Fruit fly (Drosophila melanogaster) whole organism: ENCODE data around the gene Tpi.
A peak's percentile ranks its signal among the peaks of the same experiment; 100 is the strongest.

Experiments used
- CG8478 ChIP-seq: fragments of >200 bp; optimal IDR thresholded peaks from 2 replicates; lab custom pipeline; 2018; ENCODE audit warnings: inconsistent platforms
- Dll ChIP-seq: fragments of >200 bp; optimal IDR thresholded peaks from 2 replicates; lab custom pipeline; 2017
- EcR ChIP-seq, 2 experiments: fragments of >200 bp; optimal IDR thresholded peaks; 2 replicates each; lab custom pipeline; 2017; ENCODE audit warnings: missing biosample characterization in 2 of 2, missing genetic modification characterization in 2 of 2, missing genetic modification reagents in 2 of 2
- pan ChIP-seq: fragments of >200 bp; optimal IDR thresholded peaks from 2 replicates; lab custom pipeline; 2017
- psq ChIP-seq: fragments of >200 bp; optimal IDR thresholded peaks from 2 replicates; lab custom pipeline; 2017
- usp ChIP-seq: fragments of >200 bp; optimal IDR thresholded peaks from 2 replicates; lab custom pipeline; 2017; ENCODE audit warnings: missing biosample characterization, missing genetic modification characterization, mixed read lengths

Tpi gene

DNA sequence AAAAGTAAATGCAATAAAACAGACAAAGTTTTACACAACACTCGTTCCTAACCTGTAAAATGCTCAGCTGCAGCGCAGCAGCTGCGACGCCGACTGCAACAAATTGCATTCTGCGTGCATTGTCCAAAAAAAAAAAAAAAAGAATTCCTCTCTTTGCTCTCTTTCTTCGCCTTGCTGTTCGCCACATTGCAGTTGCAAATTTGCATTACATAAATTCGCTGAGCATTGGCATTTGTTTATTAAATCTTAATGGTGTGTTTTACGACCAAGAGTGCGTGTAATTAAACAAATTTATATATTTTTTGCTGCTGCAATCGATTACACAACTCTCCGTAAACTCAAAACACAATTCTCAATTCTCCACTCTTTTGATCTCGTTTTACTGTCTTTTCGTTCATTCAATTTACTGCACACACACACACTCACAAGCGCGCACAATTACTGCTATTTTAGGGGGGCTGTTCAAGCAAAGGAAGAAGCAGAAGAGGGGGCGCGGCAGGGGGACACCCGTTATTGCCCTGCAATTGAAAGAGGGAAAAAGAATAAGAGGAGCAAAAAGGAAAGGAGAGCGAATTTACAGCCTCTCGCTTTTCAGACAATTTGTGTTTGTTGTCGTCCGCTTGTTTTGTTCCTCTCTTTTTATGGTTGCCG is 33.9 kb downstream of the Tpi start:
- TF ChIP-seq EcR (GFP tag; optimal IDR thresholded peaks at IDR 0.05; lab: Kevin White, UChicago) (no peak), Dll (lab: Kevin White, UChicago) (no peak), psq (lab: Kevin White, UChicago) (no peak), pan (lab: Kevin White, UChicago) (no peak), CG8478 (lab: Kevin White, UChicago) (no peak), usp (GFP tag; lab: Kevin White, UChicago) (no peak)

dm6 chr3R:30099341-30099871 is 35.0 kb downstream of the Tpi start:
- TF ChIP-seq pan (lab: Kevin White, UChicago) (no peak), Dll (lab: Kevin White, UChicago) (peak; percentile 98)

- TF ChIP-seq pan (lab: Kevin White, UChicago) = no peak
- no peak for TF ChIP-seq usp (GFP tag; lab: Kevin White, UChicago)
- TF ChIP-seq CG8478 (lab: Kevin White, UChicago) = no peak
- TF ChIP-seq Dll (lab: Kevin White, UChicago) = no peak
- no peak for TF ChIP-seq EcR (GFP tag; optimal IDR thresholded peaks at IDR 0.05; lab: Kevin White, UChicago)
- no peak for TF ChIP-seq psq (lab: Kevin White, UChicago)
These were observed 36.2 kb downstream of the Tpi start for dm6 chr3R:30098229-30098628.

DNA sequence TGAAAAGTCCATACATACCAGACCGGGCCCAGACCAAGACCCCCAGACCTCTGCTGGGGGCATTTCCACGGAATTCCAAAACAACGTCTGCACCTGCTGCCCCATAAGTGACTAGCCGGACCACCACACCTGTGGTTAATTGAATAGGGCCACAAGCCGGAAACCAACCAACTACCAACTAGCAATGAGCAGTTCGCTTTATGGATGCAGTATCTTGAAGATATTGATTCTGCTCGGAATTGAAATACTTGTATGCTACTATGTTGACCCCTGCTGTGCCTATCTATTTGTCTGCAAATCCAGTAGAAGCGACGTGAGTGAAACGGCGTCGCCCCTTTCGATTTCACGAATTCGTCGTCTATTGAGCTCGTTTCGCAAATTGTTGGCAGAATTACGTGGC is 38.5 kb downstream of the Tpi start:
- TF ChIP-seq Dll (lab: Kevin White, UChicago) = no peak
- TF ChIP-seq EcR (GFP tag; optimal IDR thresholded peaks at IDR 0.05; lab: Kevin White, UChicago) = peak in 1 of 2 experiments; percentile 36

- TF ChIP-seq EcR (GFP tag; optimal IDR thresholded peaks at IDR 0.05; lab: Kevin White, UChicago) (no peak), psq (lab: Kevin White, UChicago) (no peak), Dll (lab: Kevin White, UChicago) (no peak), pan (lab: Kevin White, UChicago) (no peak), CG8478 (lab: Kevin White, UChicago) (no peak), usp (GFP tag; lab: Kevin White, UChicago) (no peak)
These were observed 39.0 kb downstream of the Tpi start for dm6 chr3R:30095381-30095780.

DNA sequence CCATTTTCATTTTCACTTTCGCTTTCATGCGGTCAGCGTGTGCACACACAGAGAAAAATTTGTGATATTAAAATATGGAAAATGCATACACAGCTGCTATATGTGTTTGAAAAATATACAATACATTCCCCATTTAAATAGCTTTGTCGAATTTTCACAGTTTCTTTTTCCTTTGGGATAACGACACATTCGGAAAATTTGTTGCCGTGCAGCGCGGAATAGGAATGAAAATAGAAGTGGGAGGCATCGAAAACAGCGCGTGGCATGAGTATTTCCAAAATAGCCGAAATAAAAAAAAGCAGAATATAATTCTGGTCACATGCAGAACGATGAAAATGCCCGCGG is 41.7 kb downstream of the Tpi start:
- TF ChIP-seq CG8478 (lab: Kevin White, UChicago) = no peak

DNA sequence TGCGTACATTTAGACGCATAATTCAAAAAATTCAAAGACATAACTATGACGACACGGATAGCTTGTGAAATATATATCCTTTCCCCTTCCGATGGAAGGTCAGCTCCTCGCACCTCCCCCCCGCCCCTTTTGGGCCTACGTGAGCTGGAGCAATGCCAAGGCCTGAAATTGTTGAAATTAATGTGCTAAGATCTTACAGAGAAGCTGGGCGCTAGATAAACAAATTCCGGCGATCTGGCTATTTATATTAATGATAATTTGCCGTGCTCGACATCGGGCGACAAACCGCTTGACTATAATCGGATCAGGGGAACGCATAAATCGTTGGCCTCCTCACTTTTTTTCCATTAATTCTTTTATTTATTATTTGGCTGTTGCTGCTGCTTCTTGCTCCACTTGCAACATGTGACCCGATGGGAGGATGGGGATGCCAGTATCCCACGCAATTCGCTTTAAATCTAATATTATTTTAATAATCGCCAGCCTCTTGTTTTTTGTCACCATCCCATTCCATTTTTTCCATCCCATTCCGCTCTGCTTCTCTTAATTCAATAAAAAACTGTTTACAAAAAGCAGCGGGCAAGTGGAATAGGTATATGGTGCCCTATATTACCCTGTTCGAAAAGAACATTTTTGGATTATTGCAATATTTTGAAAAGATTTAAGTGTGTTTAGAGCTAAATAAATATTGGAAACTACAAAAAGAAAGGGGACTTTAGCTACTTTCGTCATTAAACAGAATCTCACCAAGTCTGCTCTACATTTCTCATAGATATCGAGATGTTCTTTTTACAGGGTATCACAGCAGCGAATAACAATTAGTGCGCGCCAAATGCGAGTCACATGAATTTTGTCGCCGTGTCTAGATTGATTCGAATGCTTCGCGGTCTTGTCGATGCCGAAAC is 42.4 kb downstream of the Tpi start:
- TF ChIP-seq CG8478 (lab: Kevin White, UChicago) = no peak
- no peak for TF ChIP-seq pan (lab: Kevin White, UChicago)
- TF ChIP-seq EcR (GFP tag; optimal IDR thresholded peaks at IDR 0.05; lab: Kevin White, UChicago) = no peak
- TF ChIP-seq usp (GFP tag; lab: Kevin White, UChicago) = no peak
- no peak for TF ChIP-seq psq (lab: Kevin White, UChicago)
- no peak for TF ChIP-seq Dll (lab: Kevin White, UChicago)

- TF ChIP-seq pan (lab: Kevin White, UChicago) (no peak), EcR (GFP tag; optimal IDR thresholded peaks at IDR 0.05; lab: Kevin White, UChicago) (peak in 1 of 2 experiments; percentile 64), Dll (lab: Kevin White, UChicago) (no peak), usp (GFP tag; lab: Kevin White, UChicago) (no peak), psq (lab: Kevin White, UChicago) (no peak), CG8478 (lab: Kevin White, UChicago) (no peak)
These were observed 44.0 kb downstream of the Tpi start for dm6 chr3R:30090261-30091006.

- TF ChIP-seq usp (GFP tag; lab: Kevin White, UChicago) = no peak
- TF ChIP-seq CG8478 (lab: Kevin White, UChicago) = no peak
- no peak for TF ChIP-seq psq (lab: Kevin White, UChicago)
- TF ChIP-seq pan (lab: Kevin White, UChicago) = no peak
- no peak for TF ChIP-seq Dll (lab: Kevin White, UChicago)
- TF ChIP-seq EcR (GFP tag; optimal IDR thresholded peaks at IDR 0.05; lab: Kevin White, UChicago) = no peak
These were observed 50.3 kb downstream of the Tpi start for dm6 chr3R:30084137-30084536.

dm6 chr3R:30083215-30083614 is 51.2 kb downstream of the Tpi start:
- no peak for TF ChIP-seq Dll (lab: Kevin White, UChicago)
- TF ChIP-seq psq (lab: Kevin White, UChicago) = no peak
- TF ChIP-seq CG8478 (lab: Kevin White, UChicago) = no peak
